Worm (Caenorhabditis elegans): Measurements from ENCODE around the gene math-42.
A peak's percentile ranks its signal among the peaks of the same experiment; 100 is the strongest.

Gene math-42

DNA sequence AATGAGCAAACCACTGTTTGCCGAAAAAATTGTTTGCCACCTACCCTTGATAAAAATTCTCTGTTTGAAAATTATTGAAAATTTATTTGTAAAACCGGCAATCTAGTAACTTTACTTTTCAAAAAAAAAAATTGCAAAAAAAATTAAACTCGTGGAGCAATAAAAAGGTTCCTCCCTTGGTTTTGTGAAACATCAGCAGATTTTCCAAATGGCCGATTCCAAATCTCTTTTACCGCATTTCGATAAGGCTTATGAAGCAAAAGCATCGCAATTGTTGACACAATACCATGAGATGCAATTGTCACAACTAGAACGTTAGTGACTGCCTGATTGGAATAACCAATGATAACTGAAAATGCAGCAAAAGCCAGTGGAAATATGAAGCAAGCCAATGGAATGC, 14.8 kb downstream of the math-42 start:
- TF ChIP-seq snpc-4 (tag; optimal IDR thresholded peaks at IDR 0.05) (no peak), lin-32 (GFP tag; optimal IDR thresholded peaks at IDR 0.05) (no peak), mep-1 (tag; optimal IDR thresholded peaks at IDR 0.05) (no peak), mab-5 (tag; optimal IDR thresholded peaks at IDR 0.05) (no peak), blmp-1 (tag; optimal IDR thresholded peaks at IDR 0.05) (no peak), ceh-39 (tag; optimal IDR thresholded peaks at IDR 0.05) (no peak), elt-3 (tag; optimal IDR thresholded peaks at IDR 0.05) (no peak), mls-2 (tag; optimal IDR thresholded peaks at IDR 0.05) (no peak), flh-1 (GFP tag; optimal IDR thresholded peaks at IDR 0.05) (no peak), ces-1 (GFP tag; optimal IDR thresholded peaks at IDR 0.05) (no peak), M03D4.4 (tag; optimal IDR thresholded peaks at IDR 0.05) (no peak)

DNA sequence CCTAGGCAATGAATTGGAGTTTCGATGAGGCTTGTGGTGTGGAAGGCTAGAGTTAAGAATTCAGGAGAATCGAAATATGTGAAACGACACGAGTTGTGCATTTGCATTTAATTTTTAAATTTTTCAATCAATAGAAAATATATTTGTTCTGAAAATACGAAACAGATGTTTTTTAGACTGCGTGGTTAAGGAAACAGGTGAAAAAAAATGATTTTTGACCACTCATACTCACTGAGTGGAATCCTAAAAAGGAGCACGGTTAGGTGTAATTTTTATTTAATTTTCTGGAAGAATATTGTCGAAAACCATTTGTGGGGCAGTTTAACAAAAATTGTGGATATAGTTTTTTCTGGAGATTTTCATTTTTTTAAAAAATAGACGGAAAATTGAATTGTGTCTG, 17.1 kb downstream of the math-42 start, which contains the start of gene srh-195:
srh-195 (minus strand) TSS at position 101 of the 400 bp plus-strand sequence.
- TF ChIP-seq flh-1 (GFP tag; optimal IDR thresholded peaks at IDR 0.05) (no peak), lin-13 (tag; optimal IDR thresholded peaks at IDR 0.05) (no peak), nhr-237 (tag; optimal IDR thresholded peaks at IDR 0.05) (no peak), M03D4.4 (tag; optimal IDR thresholded peaks at IDR 0.05) (no peak), unc-120 (tag; optimal IDR thresholded peaks at IDR 0.05; ENCODE audit: poor library complexity, severe bottlenecking) (no peak), nhr-76 (tag; optimal IDR thresholded peaks at IDR 0.05) (no peak), unc-39 (tag; optimal IDR thresholded peaks at IDR 0.05) (no peak)

ce11 chrII:2122091-2122490, 22.4 kb downstream of the math-42 start, which contains the start of gene math-37:
TSS of gene math-37 (minus strand) at chrII:2122191.
- TF ChIP-seq ham-2 (GFP tag; optimal IDR thresholded peaks at IDR 0.05) = no peak
- TF ChIP-seq flh-1 (GFP tag; optimal IDR thresholded peaks at IDR 0.05) = no peak
- no peak for TF ChIP-seq sptf-1 (tag; optimal IDR thresholded peaks at IDR 0.05)
- TF ChIP-seq unc-62 (GFP tag; optimal IDR thresholded peaks at IDR 0.05) = no peak
- TF ChIP-seq ceh-43 (GFP tag; optimal IDR thresholded peaks at IDR 0.05) = no peak
- TF ChIP-seq snpc-4 (tag; optimal IDR thresholded peaks at IDR 0.05) = no peak
- TF ChIP-seq nhr-12 (tag; optimal IDR thresholded peaks at IDR 0.05) = no peak
- TF ChIP-seq drap-1 (GFP tag; optimal IDR thresholded peaks at IDR 0.05) = no peak
- TF ChIP-seq lsy-2 (tag; optimal IDR thresholded peaks at IDR 0.05) = no peak
- no peak for TF ChIP-seq hlh-1 (tag; optimal IDR thresholded peaks at IDR 0.05)
- no peak for TF ChIP-seq sem-2 (GFP tag; optimal IDR thresholded peaks at IDR 0.05)
- TF ChIP-seq elt-3 (tag; optimal IDR thresholded peaks at IDR 0.05) = no peak
- no peak for TF ChIP-seq mab-5 (tag; optimal IDR thresholded peaks at IDR 0.05)
- no peak for TF ChIP-seq nhr-237 (tag; optimal IDR thresholded peaks at IDR 0.05)
- no peak for TF ChIP-seq ceh-39 (tag; optimal IDR thresholded peaks at IDR 0.05)
- TF ChIP-seq zip-8 (tag; optimal IDR thresholded peaks at IDR 0.05) = no peak
- TF ChIP-seq nhr-76 (tag; optimal IDR thresholded peaks at IDR 0.05) = no peak

- TF ChIP-seq nhr-28 (tag; optimal IDR thresholded peaks at IDR 0.05) (no peak), snpc-4 (tag; optimal IDR thresholded peaks at IDR 0.05) (no peak), ham-2 (GFP tag; optimal IDR thresholded peaks at IDR 0.05) (no peak), ces-1 (GFP tag; optimal IDR thresholded peaks at IDR 0.05) (no peak), ceh-43 (GFP tag; optimal IDR thresholded peaks at IDR 0.05) (no peak), bed-3 (GFP tag; optimal IDR thresholded peaks at IDR 0.05) (no peak), mls-2 (tag; optimal IDR thresholded peaks at IDR 0.05) (no peak), ceh-83 (GFP tag; optimal IDR thresholded peaks at IDR 0.05) (no peak), lsy-2 (tag; optimal IDR thresholded peaks at IDR 0.05) (no peak), drap-1 (GFP tag; optimal IDR thresholded peaks at IDR 0.05) (no peak), sem-2 (GFP tag; optimal IDR thresholded peaks at IDR 0.05) (no peak)
These were observed 23.0 kb downstream of the math-42 start for ce11 chrII:2122762-2123161.

DNA sequence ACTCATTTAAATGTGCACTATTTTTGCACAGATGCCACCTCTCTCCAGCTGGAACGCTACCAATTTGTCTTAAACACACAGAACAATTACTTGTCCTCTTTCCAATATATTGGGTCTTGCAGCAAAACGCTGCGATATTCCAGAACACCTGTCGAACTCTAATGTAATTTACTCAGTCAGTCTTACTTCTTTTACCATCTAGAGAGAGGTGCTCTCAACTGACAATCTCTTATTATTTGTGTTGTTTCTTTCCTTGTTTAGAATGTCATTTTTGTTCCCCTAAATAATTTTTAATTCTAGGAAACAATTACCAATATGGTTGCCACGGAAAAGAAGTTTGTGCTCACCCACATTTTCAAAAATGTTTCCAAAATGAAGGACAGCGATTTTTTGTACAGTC, 31.0 kb downstream of the math-42 start, which contains the start of gene sdz-28:
sdz-28 (plus strand) TSS at position 301 of the 400 bp plus-strand sequence.
- TF ChIP-seq ceh-43 (GFP tag; optimal IDR thresholded peaks at IDR 0.05) (no peak), snpc-4 (tag; optimal IDR thresholded peaks at IDR 0.05) (no peak), hlh-1 (tag; optimal IDR thresholded peaks at IDR 0.05) (no peak), unc-120 (tag; optimal IDR thresholded peaks at IDR 0.05; ENCODE audit: poor library complexity, severe bottlenecking) (no peak), ceh-39 (tag; optimal IDR thresholded peaks at IDR 0.05) (peak; percentile 38), nhr-12 (tag; optimal IDR thresholded peaks at IDR 0.05) (no peak)

DNA sequence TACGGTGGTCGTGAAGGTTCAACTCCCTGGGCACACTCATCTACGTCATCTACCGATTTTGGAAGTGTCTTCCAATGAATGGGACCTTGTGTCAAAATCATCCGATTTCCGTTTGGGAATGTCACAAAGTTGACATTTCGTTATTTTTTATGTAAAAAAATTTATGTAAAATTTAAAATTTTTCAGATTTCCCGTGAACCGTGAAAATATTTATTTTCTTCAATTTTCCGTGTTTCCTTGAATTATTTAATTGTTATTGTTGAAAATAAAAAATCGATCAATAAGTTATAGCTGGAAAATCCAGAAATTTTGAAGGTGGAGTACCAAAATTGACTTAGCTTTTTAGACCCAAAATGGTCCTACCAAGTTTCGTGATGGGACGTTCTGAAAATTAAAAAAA, 35.9 kb downstream of the math-42 start, which contains the start of gene hpo-7:
hpo-7 (minus strand) TSS at position 101 of the 400 bp plus-strand sequence.
- TF ChIP-seq blmp-1 (tag; optimal IDR thresholded peaks at IDR 0.05) (no peak), lin-32 (GFP tag; optimal IDR thresholded peaks at IDR 0.05) (no peak), elt-3 (tag; optimal IDR thresholded peaks at IDR 0.05) (no peak), cnd-1 (tag; optimal IDR thresholded peaks at IDR 0.05) (no peak), ceh-43 (GFP tag; optimal IDR thresholded peaks at IDR 0.05) (no peak), nhr-12 (tag; optimal IDR thresholded peaks at IDR 0.05) (no peak)
